Fruit fly (Drosophila melanogaster) whole organism, embryonic: ENCODE measurements around the gene AstA-R1.
A peak's percentile ranks its signal among the peaks of the same experiment; 100 is the strongest.

Experiments used
- Abd-B ChIP-seq: fragments of 200-800 bp; sonication (Bioruptor generic); optimal IDR thresholded peaks from 2 replicates; lab custom pipeline; 2018; ENCODE audit warnings: missing biosample characterization, mild to moderate bottlenecking, missing genetic modification characterization, moderate library complexity
- B-H2 ChIP-seq: fragments of 200-800 bp; sonication (Bioruptor generic); optimal IDR thresholded peaks from 2 replicates; lab custom pipeline; 2018; ENCODE audit warnings: missing biosample characterization, mild to moderate bottlenecking, missing genetic modification characterization
- BEAF-32 ChIP-seq: fragments of 200-800 bp; sonication (Bioruptor generic); optimal IDR thresholded peaks from 3 replicates; lab custom pipeline; 2017; ENCODE audit warnings: missing biosample characterization, missing genetic modification characterization, mild to moderate bottlenecking, moderate library complexity, missing genetic modification reagents
- Bteb2 ChIP-seq: fragments of 200-800 bp; sonication (Bioruptor generic); optimal IDR thresholded peaks from 2 replicates; lab custom pipeline; 2016; ENCODE audit warnings: missing biosample characterization, missing genetic modification characterization
- CG10321 ChIP-seq: fragments of 200-800 bp; sonication (Bioruptor generic); IDR thresholded peaks from 2 replicates; pipeline ENCODE4 v1.3.6; 2022; ENCODE audit warnings: missing biosample characterization, missing genetic modification characterization
- CG11504 ChIP-seq: fragments of 200-800 bp; sonication (Bioruptor generic); optimal IDR thresholded peaks from 3 replicates; lab custom pipeline; 2019; ENCODE audit warnings: missing biosample characterization, mild to moderate bottlenecking, missing genetic modification characterization, moderate library complexity
- CG12155 ChIP-seq: fragments of 200-800 bp; sonication (Bioruptor generic); optimal IDR thresholded peaks from 3 replicates; lab custom pipeline; 2016; ENCODE audit warnings: missing biosample characterization, missing genetic modification characterization
- CG1233 ChIP-seq: fragments of 200-800 bp; sonication (Bioruptor generic); optimal IDR thresholded peaks from 4 replicates; lab custom pipeline; 2018; ENCODE audit warnings: missing biosample characterization, mild to moderate bottlenecking, missing genetic modification characterization
- CG16863 ChIP-seq: fragments of 200-800 bp; sonication (Bioruptor generic); optimal IDR thresholded peaks from 3 replicates; lab custom pipeline; 2016; ENCODE audit warnings: missing biosample characterization, missing genetic modification characterization
- CG17359 ChIP-seq: fragments of 200-800 bp; sonication (Bioruptor generic); optimal IDR thresholded peaks from 3 replicates; lab custom pipeline; 2018; ENCODE audit warnings: missing biosample characterization, mild to moderate bottlenecking, missing genetic modification characterization, moderate library complexity
- CG17829 ChIP-seq: fragments of 200-800 bp; optimal IDR thresholded peaks from 2 replicates; lab custom pipeline; 2019; ENCODE audit warnings: missing biosample characterization, mild to moderate bottlenecking, missing genetic modification characterization, moderate library complexity
- CG17912 ChIP-seq: fragments of 200-800 bp; sonication (Bioruptor generic); optimal IDR thresholded peaks from 2 replicates; lab custom pipeline; 2018; ENCODE audit warnings: missing biosample characterization, mild to moderate bottlenecking, missing genetic modification characterization
- CG2129 ChIP-seq: fragments of 200-800 bp; sonication (Bioruptor generic); IDR thresholded peaks from 2 replicates; pipeline ENCODE4 v1.3.6; 2022; ENCODE audit warnings: missing biosample characterization, missing genetic modification characterization; ENCODE audit not compliant: partially characterized antibody
- CG2202 ChIP-seq: fragments of 200-800 bp; sonication (Bioruptor generic); optimal IDR thresholded peaks from 2 replicates; lab custom pipeline; 2018; ENCODE audit warnings: missing biosample characterization, mild to moderate bottlenecking, missing genetic modification characterization
- CG3407 ChIP-seq: fragments of 200-800 bp; sonication (Bioruptor generic); optimal IDR thresholded peaks from 2 replicates; lab custom pipeline; 2018; ENCODE audit warnings: missing biosample characterization, mild to moderate bottlenecking, missing genetic modification characterization
- CG6765 ChIP-seq: fragments of 200-800 bp; sonication (Bioruptor generic); optimal IDR thresholded peaks from 3 replicates; lab custom pipeline; 2017; ENCODE audit warnings: missing biosample characterization, mild to moderate bottlenecking, missing genetic modification characterization
- CG9215 ChIP-seq: fragments of 200-800 bp; sonication (Bioruptor generic); IDR thresholded peaks from 2 replicates; pipeline ENCODE4 v1.3.6; 2022; ENCODE audit warnings: missing biosample characterization, missing genetic modification characterization
- CG9797 ChIP-seq: fragments of 200-800 bp; sonication (Bioruptor generic); optimal IDR thresholded peaks from 3 replicates; lab custom pipeline; 2018; ENCODE audit warnings: missing biosample characterization, mild to moderate bottlenecking, missing genetic modification characterization
- Camta ChIP-seq: fragments of 200-800 bp; sonication (Bioruptor generic); optimal IDR thresholded peaks from 2 replicates; lab custom pipeline; 2016; ENCODE audit warnings: missing biosample characterization, missing genetic modification characterization
- CoRest ChIP-seq: fragments of 200-800 bp; sonication (Bioruptor generic); optimal IDR thresholded peaks from 3 replicates; lab custom pipeline; 2018; ENCODE audit warnings: missing biosample characterization, mild to moderate bottlenecking, missing genetic modification characterization, moderate library complexity
- D19B ChIP-seq: fragments of 200-800 bp; sonication (Bioruptor generic); optimal IDR thresholded peaks from 2 replicates; lab custom pipeline; 2017; ENCODE audit warnings: missing biosample characterization, mild to moderate bottlenecking, missing genetic modification characterization
- Dfd ChIP-seq, 2 experiments: fragments of >200 bp; optimal IDR thresholded peaks; 2 replicates each; lab custom pipeline; 2017; ENCODE audit warnings: missing biosample characterization in 2 of 2, missing genetic modification characterization in 2 of 2
- Elba2 ChIP-seq: fragments of 200-800 bp; sonication (Bioruptor generic); optimal IDR thresholded peaks from 3 replicates; lab custom pipeline; 2016; ENCODE audit warnings: missing biosample characterization, missing genetic modification characterization
- Gsc ChIP-seq: fragments of 200-800 bp; sonication (Bioruptor generic); IDR thresholded peaks from 2 replicates; pipeline ENCODE4 v1.3.6; 2022; ENCODE audit warnings: missing biosample characterization, missing genetic modification characterization
- HHEX ChIP-seq: fragments of 200-800 bp; sonication (Bioruptor generic); optimal IDR thresholded peaks from 3 replicates; lab custom pipeline; 2017; ENCODE audit warnings: missing biosample characterization, mild to moderate bottlenecking, missing genetic modification characterization, missing genetic modification reagents
- Mad ChIP-seq: fragments of 200-800 bp; sonication (Bioruptor generic); optimal IDR thresholded peaks from 2 replicates; lab custom pipeline; 2016; ENCODE audit warnings: missing biosample characterization, missing genetic modification characterization
- Meics ChIP-seq: fragments of 200-800 bp; sonication (Bioruptor generic); optimal IDR thresholded peaks from 2 replicates; lab custom pipeline; 2017; ENCODE audit warnings: missing biosample characterization, mild to moderate bottlenecking, missing genetic modification characterization
- Mes4 ChIP-seq: fragments of 200-800 bp; sonication (Bioruptor generic); optimal IDR thresholded peaks from 2 replicates; lab custom pipeline; 2016; ENCODE audit warnings: missing biosample characterization, missing genetic modification characterization
- Neu2 ChIP-seq: fragments of 200-800 bp; sonication (Bioruptor generic); optimal IDR thresholded peaks from 3 replicates; lab custom pipeline; 2016; ENCODE audit warnings: missing biosample characterization, missing genetic modification characterization, borderline replicate concordance
- Nf-YB ChIP-seq: fragments of 200-800 bp; sonication (Bioruptor generic); optimal IDR thresholded peaks from 3 replicates; lab custom pipeline; 2019; ENCODE audit warnings: missing biosample characterization, mild to moderate bottlenecking, missing genetic modification characterization, moderate library complexity
- Poxn ChIP-seq: fragments of 200-800 bp; sonication (Bioruptor generic); IDR thresholded peaks from 2 replicates; pipeline ENCODE4 v1.3.6; 2022; ENCODE audit warnings: missing biosample characterization, missing genetic modification characterization
- Sry-β ChIP-seq: fragments of 200-800 bp; sonication (Bioruptor generic); optimal IDR thresholded peaks from 2 replicates; lab custom pipeline; 2018; ENCODE audit warnings: missing biosample characterization, mild to moderate bottlenecking, missing genetic modification characterization, moderate library complexity
- Ssrp ChIP-seq: fragments of 200-800 bp; sonication (Bioruptor generic); optimal IDR thresholded peaks from 2 replicates; lab custom pipeline; 2018; ENCODE audit warnings: missing biosample characterization, mild to moderate bottlenecking, missing genetic modification characterization, moderate library complexity
- aop ChIP-seq: fragments of 200-800 bp; sonication (Bioruptor generic); IDR thresholded peaks from 2 replicates; pipeline ENCODE4 v1.3.6; 2022; ENCODE audit warnings: missing biosample characterization, missing genetic modification characterization
- bab2 ChIP-seq: fragments of 200-800 bp; sonication (Bioruptor generic); optimal IDR thresholded peaks from 2 replicates; lab custom pipeline; 2016; ENCODE audit warnings: missing biosample characterization, missing genetic modification characterization
- bsh ChIP-seq, 2 experiments: fragments of 200-800 bp; sonication (Bioruptor generic); optimal IDR thresholded peaks; 2 replicates each; lab custom pipeline; 2017 to 2018; ENCODE audit warnings: mild to moderate bottlenecking in 2 of 2, missing biosample characterization in 2 of 2, missing genetic modification characterization in 2 of 2, moderate library complexity in 1 of 2
- chinmo ChIP-seq: fragments of 200-800 bp; sonication (Bioruptor generic); IDR thresholded peaks from 4 replicates; pipeline ENCODE4 v1.3.6; 2022; ENCODE audit warnings: missing biosample characterization, missing genetic modification characterization; ENCODE audit not compliant: partially characterized antibody
- disco-r ChIP-seq: fragments of 200-800 bp; sonication (Bioruptor generic); optimal IDR thresholded peaks from 2 replicates; lab custom pipeline; 2016; ENCODE audit warnings: missing biosample characterization, missing genetic modification characterization
- gcm ChIP-seq: fragments of 200-800 bp; sonication (Bioruptor generic); optimal IDR thresholded peaks from 2 replicates; lab custom pipeline; 2019; ENCODE audit warnings: missing biosample characterization, mild to moderate bottlenecking, missing genetic modification characterization, moderate library complexity
- insv ChIP-seq, 2 experiments: fragments of 200-800 bp; sonication (Bioruptor generic); optimal IDR thresholded peaks; 3 replicates each; lab custom pipeline; 2016 to 2018; ENCODE audit warnings: missing biosample characterization in 2 of 2, missing genetic modification characterization in 2 of 2
- jing ChIP-seq: fragments of 200-800 bp; sonication (Bioruptor generic); optimal IDR thresholded peaks from 2 replicates; lab custom pipeline; 2018; ENCODE audit warnings: missing biosample characterization, mild to moderate bottlenecking, missing genetic modification characterization
- knrl ChIP-seq: fragments of 200-800 bp; sonication (Bioruptor generic); IDR thresholded peaks from 3 replicates; pipeline ENCODE4 v1.3.6; 2022; ENCODE audit warnings: missing biosample characterization, missing genetic modification characterization; ENCODE audit not compliant: partially characterized antibody
- lilli ChIP-seq: fragments of 200-800 bp; sonication (Bioruptor generic); optimal IDR thresholded peaks from 3 replicates; lab custom pipeline; 2016; ENCODE audit warnings: missing biosample characterization, missing genetic modification characterization
- repo ChIP-seq: fragments of 200-800 bp; sonication (Bioruptor generic); optimal IDR thresholded peaks from 2 replicates; lab custom pipeline; 2016; ENCODE audit warnings: missing biosample characterization, missing genetic modification characterization
- scrt ChIP-seq: fragments of 200-800 bp; sonication (Bioruptor generic); optimal IDR thresholded peaks from 2 replicates; lab custom pipeline; 2018; ENCODE audit warnings: missing biosample characterization, mild to moderate bottlenecking, missing genetic modification characterization, moderate library complexity
- sens-2 ChIP-seq: fragments of 200-800 bp; sonication (Bioruptor generic); IDR thresholded peaks from 2 replicates; pipeline ENCODE4 v1.3.6; 2022; ENCODE audit warnings: missing biosample characterization, missing genetic modification characterization
- tio ChIP-seq: fragments of 200-800 bp; sonication (Bioruptor generic); optimal IDR thresholded peaks from 2 replicates; lab custom pipeline; 2017; ENCODE audit warnings: missing biosample characterization, missing genetic modification characterization, inconsistent platforms
- toy ChIP-seq: fragments of 200-800 bp; sonication (Bioruptor generic); IDR thresholded peaks from 2 replicates; pipeline ENCODE4 v1.3.6; 2022; ENCODE audit warnings: missing biosample characterization, missing genetic modification characterization
- trh ChIP-seq: fragments of 200-800 bp; sonication (Bioruptor generic); optimal IDR thresholded peaks from 2 replicates; lab custom pipeline; 2016; ENCODE audit warnings: missing biosample characterization, missing genetic modification characterization
- unpg ChIP-seq: fragments of 200-800 bp; sonication (Bioruptor generic); optimal IDR thresholded peaks from 3 replicates; lab custom pipeline; 2018; ENCODE audit warnings: missing biosample characterization, mild to moderate bottlenecking, missing genetic modification characterization, moderate library complexity

AstA-R1 gene

DNA sequence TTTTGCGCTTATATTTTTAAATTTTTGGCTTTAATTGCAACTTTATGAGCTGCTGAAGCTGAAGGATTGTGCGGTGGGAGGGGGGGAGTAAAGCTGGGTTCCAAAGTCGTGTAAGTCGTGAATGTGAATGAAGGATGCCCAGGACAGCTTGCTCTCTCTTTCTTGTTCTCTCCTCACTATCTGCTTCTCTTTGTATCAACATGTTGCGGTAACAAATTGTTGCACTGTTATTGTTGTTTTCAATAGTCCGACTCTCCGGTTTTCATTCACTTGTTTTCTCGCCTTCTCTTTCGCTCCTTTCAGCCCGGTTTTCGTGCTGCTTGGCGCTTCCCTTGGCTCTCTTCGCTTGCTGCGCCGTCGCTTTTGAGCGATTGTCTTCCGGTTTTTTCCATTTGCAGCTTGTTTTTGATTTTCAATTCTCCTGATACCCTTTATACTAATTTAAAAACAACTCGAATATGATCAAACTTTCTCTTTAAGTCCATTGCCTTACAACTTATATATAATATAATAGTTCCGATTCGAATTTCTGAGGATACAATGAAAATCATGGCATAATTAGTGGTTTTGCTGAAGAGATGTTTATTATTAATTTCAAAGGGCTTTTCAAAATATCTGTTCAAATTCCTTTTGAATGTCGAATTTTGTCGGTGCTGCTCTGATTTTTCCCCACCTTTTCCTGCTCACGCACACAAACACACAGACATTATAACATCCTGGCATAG, 110.6 kb downstream of the AstA-R1 start (continued):
- TF ChIP-seq Sry-β (GFP tag; lab: Kevin White, UChicago) (no peak), CG9797 (GFP tag; lab: Kevin White, UChicago) (no peak), CG17829 (no peak), sens-2 (GFP tag; lab: Robert Waterston, UW) (no peak), CG17912 (GFP tag; lab: Kevin White, UChicago) (no peak), insv (GFP tag; optimal IDR thresholded peaks at IDR 0.05; lab: Kevin White, UChicago) (no peak), CG17359 (tag; lab: Kevin White, UChicago) (no peak), chinmo (GFP tag; lab: Robert Waterston, UW) (no peak), bab2 (GFP tag; lab: Kevin White, UChicago) (no peak), unpg (GFP tag; lab: Kevin White, UChicago) (peak; percentile 15), Dfd (GFP tag; optimal IDR thresholded peaks at IDR 0.05; lab: Kevin White, UChicago) (no peak), Bteb2 (no peak), bsh (GFP tag; optimal IDR thresholded peaks at IDR 0.05; lab: Kevin White, UChicago) (peak in 1 of 2 experiments; percentile 73), CG2202 (tag; lab: Kevin White, UChicago) (no peak), toy (no peak), CG6765 (GFP tag; lab: Kevin White, UChicago) (no peak), knrl (GFP tag; lab: Robert Waterston, UW) (no peak), gcm (no peak), Mad (no peak), tio (GFP tag; lab: Kevin White, UChicago) (no peak), Meics (GFP tag; lab: Kevin White, UChicago) (peak; percentile 2), jing (GFP tag; lab: Kevin White, UChicago) (no peak), CG1233 (no peak), CG9215 (GFP tag; lab: Robert Waterston, UW) (no peak), Mes4 (GFP tag; lab: Kevin White, UChicago) (no peak), scrt (GFP tag; lab: Kevin White, UChicago) (peak; percentile 86), Gsc (GFP tag; lab: Robert Waterston, UW) (no peak), HHEX (GFP tag; lab: Kevin White, UChicago) (no peak), B-H2 (GFP tag; lab: Kevin White, UChicago) (no peak), aop (no peak), CG3407 (GFP tag; lab: Kevin White, UChicago) (no peak), Elba2 (GFP tag; lab: Kevin White, UChicago) (no peak), CG11504 (tag; lab: Kevin White, UChicago) (peak; percentile 87), CG10321 (no peak), trh (GFP tag; lab: Kevin White, UChicago) (no peak), D19B (GFP tag; lab: Kevin White, UChicago) (peak; percentile 2), CG16863 (no peak), Ssrp (tag; lab: Kevin White, UChicago) (no peak), Camta (no peak), lilli (GFP tag; lab: Kevin White, UChicago) (peak; percentile 6), repo (GFP tag; lab: Kevin White, UChicago) (no peak), Abd-B (GFP tag; lab: Kevin White, UChicago) (no peak), BEAF-32 (GFP tag; lab: Kevin White, UChicago) (no peak), Neu2 (no peak), Nf-YB (GFP tag; lab: Kevin White, UChicago) (no peak), CoRest (peak; percentile 9), CG2129 (GFP tag; lab: Robert Waterston, UW) (no peak), disco-r (GFP tag; lab: Kevin White, UChicago) (no peak), CG12155 (GFP tag; lab: Kevin White, UChicago) (no peak), Poxn (GFP tag; lab: Robert Waterston, UW) (no peak)
